Fruit fly (Drosophila melanogaster) whole organism, embryonic: ENCODE data around the gene CG46460.

Experiments used
- CG10274 ChIP-seq: fragments of 200-800 bp; sonication (Bioruptor generic); optimal IDR thresholded peaks from 3 replicates; lab custom pipeline; 2017; ENCODE audit warnings: missing biosample characterization, mild to moderate bottlenecking, missing genetic modification characterization
- CG10462 ChIP-seq: fragments of 200-800 bp; sonication (Bioruptor generic); optimal IDR thresholded peaks from 2 replicates; lab custom pipeline; 2016; ENCODE audit warnings: missing biosample characterization, missing genetic modification characterization
- CG12104 ChIP-seq: fragments of 200-800 bp; sonication (Bioruptor generic); optimal IDR thresholded peaks from 3 replicates; lab custom pipeline; 2016; ENCODE audit warnings: missing biosample characterization, missing genetic modification characterization
- CG14667 ChIP-seq: fragments of 200-800 bp; sonication (Bioruptor generic); IDR thresholded peaks from 2 replicates; pipeline ENCODE4 v1.3.6; 2022; ENCODE audit warnings: missing biosample characterization, missing genetic modification characterization
- CG9215 ChIP-seq: fragments of 200-800 bp; sonication (Bioruptor generic); IDR thresholded peaks from 2 replicates; pipeline ENCODE4 v1.3.6; 2022; ENCODE audit warnings: missing biosample characterization, missing genetic modification characterization
- CG9797 ChIP-seq: fragments of 200-800 bp; sonication (Bioruptor generic); optimal IDR thresholded peaks from 3 replicates; lab custom pipeline; 2018; ENCODE audit warnings: missing biosample characterization, mild to moderate bottlenecking, missing genetic modification characterization
- CTCF ChIP-seq: fragments of 200-800 bp; sonication (Bioruptor generic); optimal IDR thresholded peaks from 2 replicates; lab custom pipeline; 2017; ENCODE audit warnings: missing biosample characterization, mild to moderate bottlenecking, missing genetic modification characterization, moderate library complexity
- dpn ChIP-seq, 2 experiments: fragments of 200-800 bp; sonication (Bioruptor generic); optimal IDR thresholded peaks; 3 replicates each; lab custom pipeline; 2016; ENCODE audit warnings: missing biosample characterization in 2 of 2, missing genetic modification characterization in 2 of 2
- ewg ChIP-seq: fragments of 200-800 bp; sonication (Bioruptor generic); optimal IDR thresholded peaks from 3 replicates; lab custom pipeline; 2017; ENCODE audit warnings: mild to moderate bottlenecking, missing biosample characterization, missing genetic modification reagents, missing genetic modification characterization
- hkb ChIP-seq, 2 experiments: fragments of 200-800 bp in 1 of 2; fragments of >200 bp in 1 of 2; sonication (Bioruptor generic) in 1 of 2; IDR thresholded peaks in 1 of 2; optimal IDR thresholded peaks in 1 of 2; 2 replicates each; pipeline versions ENCODE4 v1.3.6 to Lab custom; 2017 to 2022; ENCODE audit warnings: missing biosample characterization in 1 of 2, missing genetic modification characterization in 1 of 2

- TF ChIP-seq CG9215 (GFP tag; lab: Robert Waterston, UW) (no peak), ewg (GFP tag; lab: Kevin White, UChicago) (no peak), hkb (optimal IDR thresholded peaks at IDR 0.05; lab: Kevin White, UChicago) (no peak), hkb (GFP tag; IDR thresholded peaks at IDR 0.05; lab: Robert Waterston, UW) (no peak), CG14667 (no peak), CG10462 (GFP tag; lab: Kevin White, UChicago) (no peak), dpn (GFP tag; optimal IDR thresholded peaks at IDR 0.05; lab: Kevin White, UChicago) (no peak), CG10274 (GFP tag; lab: Kevin White, UChicago) (no peak), CG9797 (GFP tag; lab: Kevin White, UChicago) (no peak), CTCF (GFP tag; lab: Kevin White, UChicago) (no peak), CG12104 (GFP tag; lab: Kevin White, UChicago) (no peak)
Observed at dm6 chr3L:4265836-4266235, 38.7 kb upstream of the CG46460 start.
